Worm (Caenorhabditis elegans) whole organism, L1 larva: ENCODE data around the gene ZK688.9.

Experiments used
- C04F5.9 ChIP-seq: sonication (generic microtip); optimal IDR thresholded peaks from 2 replicates; lab custom pipeline; 2016; ENCODE audit warnings: missing genetic modification characterization, missing compliant biosample characterization
- Y116A8C.19 ChIP-seq: sonication (generic microtip); optimal IDR thresholded peaks from 2 replicates; lab custom pipeline; 2016; ENCODE audit warnings: missing compliant biosample characterization, missing genetic modification characterization, borderline replicate concordance
- alr-1 ChIP-seq: fragments of 200-800 bp; sonication (Bioruptor generic); optimal IDR thresholded peaks from 2 replicates; lab custom pipeline; 2018; ENCODE audit warnings: borderline replicate concordance, mild to moderate bottlenecking, missing genetic modification characterization, missing compliant biosample characterization
- aly-2 ChIP-seq: fragments of 150-350 bp; optimal IDR thresholded peaks from 2 replicates; lab custom pipeline; 2014; ENCODE audit warnings: missing biosample characterization, missing genetic modification characterization
- blmp-1 ChIP-seq: fragments of 150-350 bp; optimal IDR thresholded peaks from 2 replicates; lab custom pipeline; 2014; ENCODE audit warnings: missing biosample characterization, missing genetic modification characterization
- ceh-82 ChIP-seq, 3 experiments: fragments of 150-350 bp in 1 of 3; sonication (generic microtip) in 2 of 3; optimal IDR thresholded peaks; 2 replicates each; lab custom pipeline; 2014 to 2017; ENCODE audit warnings: missing biosample characterization in 3 of 3, missing genetic modification characterization in 3 of 3
- ceh-90 ChIP-seq: sonication (generic microtip); optimal IDR thresholded peaks from 2 replicates; lab custom pipeline; 2016; ENCODE audit warnings: missing genetic modification characterization, missing compliant biosample characterization
- dpl-1 ChIP-seq, 3 experiments: fragments of 150-350 bp in 2 of 3; sonication (generic microtip) in 1 of 3; optimal IDR thresholded peaks; 2 replicates each; lab custom pipeline; 2014 to 2017; ENCODE audit warnings: missing biosample characterization in 3 of 3, missing genetic modification characterization in 3 of 3, missing genetic modification reagents in 3 of 3
- dsc-1 ChIP-seq: sonication (generic microtip); optimal IDR thresholded peaks from 2 replicates; lab custom pipeline; 2016; ENCODE audit warnings: mild to moderate bottlenecking, missing genetic modification characterization, missing compliant biosample characterization
- efl-1 ChIP-seq, 4 experiments: fragments of 150-350 bp; optimal IDR thresholded peaks in 3 of 4; peaks in 1 of 4; 1 replicate in 1 of 4; 2 replicates in 3 of 4; lab custom pipeline; 2014; ENCODE audit warnings: missing biosample characterization in 2 of 4, missing genetic modification characterization in 2 of 4, missing genetic modification reagents in 2 of 4
- efl-3 ChIP-seq: fragments of 200-800 bp; sonication (Bioruptor generic); optimal IDR thresholded peaks from 2 replicates; lab custom pipeline; 2018; ENCODE audit warnings: mild to moderate bottlenecking, missing genetic modification characterization, missing compliant biosample characterization
- egl-27 ChIP-seq, 2 experiments: fragments of 150-350 bp in 1 of 2; sonication (generic microtip); optimal IDR thresholded peaks; 3 replicates each; lab custom pipeline; 2017 to 2018; ENCODE audit warnings: missing biosample characterization in 2 of 2, missing genetic modification characterization in 2 of 2, missing genetic modification reagents in 2 of 2
- elt-2 ChIP-seq: sonication (generic microtip); optimal IDR thresholded peaks from 2 replicates; lab custom pipeline; 2016; ENCODE audit warnings: missing genetic modification characterization, mild to moderate bottlenecking, inconsistent platforms, missing compliant biosample characterization, missing genetic modification reagents
- elt-3 ChIP-seq, 6 experiments: fragments of 150-350 bp in 1 of 6; sonication (generic microtip); optimal IDR thresholded peaks; 2 replicates each; lab custom pipeline; 2017 to 2018; ENCODE audit warnings: missing biosample characterization in 6 of 6, missing genetic modification characterization in 6 of 6, inconsistent platforms in 1 of 6
- fkh-4 ChIP-seq: sonication (generic microtip); optimal IDR thresholded peaks from 2 replicates; lab custom pipeline; 2016; ENCODE audit warnings: missing compliant biosample characterization, missing genetic modification characterization, borderline replicate concordance
- fkh-8 ChIP-seq: sonication (generic microtip); optimal IDR thresholded peaks from 2 replicates; lab custom pipeline; 2016; ENCODE audit warnings: mild to moderate bottlenecking, missing genetic modification characterization, missing compliant biosample characterization
- hlh-17 ChIP-seq: fragments of 200-800 bp; sonication (Bioruptor generic); optimal IDR thresholded peaks from 2 replicates; lab custom pipeline; 2018; ENCODE audit warnings: missing genetic modification characterization, mild to moderate bottlenecking, missing compliant biosample characterization, moderate library complexity, borderline replicate concordance
- hlh-4 ChIP-seq: sonication (generic microtip); optimal IDR thresholded peaks from 2 replicates; lab custom pipeline; 2016; ENCODE audit warnings: mild to moderate bottlenecking, missing genetic modification characterization, missing compliant biosample characterization
- irx-1 ChIP-seq: sonication (generic microtip); optimal IDR thresholded peaks from 2 replicates; lab custom pipeline; 2016; ENCODE audit warnings: missing genetic modification characterization, missing compliant biosample characterization
- lin-35 ChIP-seq, 2 experiments: fragments of 150-350 bp; optimal IDR thresholded peaks; 2 replicates each; lab custom pipeline; 2014; ENCODE audit warnings: missing biosample characterization in 2 of 2, missing genetic modification characterization in 2 of 2, missing genetic modification reagents in 2 of 2
- lin-39 ChIP-seq: fragments of 150-350 bp; optimal IDR thresholded peaks from 2 replicates; lab custom pipeline; 2014; ENCODE audit warnings: missing biosample characterization, missing genetic modification reagents, missing genetic modification characterization
- lir-3 ChIP-seq: sonication (generic microtip); optimal IDR thresholded peaks from 2 replicates; lab custom pipeline; 2016; ENCODE audit warnings: mild to moderate bottlenecking, missing genetic modification characterization, moderate library complexity, missing compliant biosample characterization; ENCODE audit not compliant: poor library complexity
- lsy-2 ChIP-seq, 2 experiments: fragments of 150-350 bp; optimal IDR thresholded peaks; 2 replicates each; lab custom pipeline; 2014; ENCODE audit warnings: missing biosample characterization in 2 of 2, missing genetic modification characterization in 2 of 2
- mab-9 ChIP-seq: fragments of 200-800 bp; sonication (Bioruptor generic); IDR thresholded peaks from 2 replicates; pipeline ENCODE4 v1.3.6; 2022; ENCODE audit warnings: missing genetic modification reagents, missing genetic modification characterization, missing compliant biosample characterization
- mef-2 ChIP-seq: fragments of 150-350 bp; optimal IDR thresholded peaks from 2 replicates; lab custom pipeline; 2014; ENCODE audit warnings: missing biosample characterization, missing genetic modification characterization
- mep-1 ChIP-seq: fragments of 150-350 bp; optimal IDR thresholded peaks from 2 replicates; lab custom pipeline; 2014; ENCODE audit warnings: missing biosample characterization, missing genetic modification characterization
- nhr-20 ChIP-seq: sonication (generic microtip); optimal IDR thresholded peaks from 2 replicates; lab custom pipeline; 2016; ENCODE audit warnings: mild to moderate bottlenecking, missing genetic modification characterization, missing compliant biosample characterization
- nhr-28 ChIP-seq: fragments of 150-350 bp; optimal IDR thresholded peaks from 2 replicates; lab custom pipeline; 2014; ENCODE audit warnings: missing biosample characterization, missing genetic modification characterization
- nhr-76 ChIP-seq: sonication (generic microtip); optimal IDR thresholded peaks from 2 replicates; lab custom pipeline; 2017; ENCODE audit warnings: missing biosample characterization, missing genetic modification characterization
- nhr-77 ChIP-seq: fragments of 150-350 bp; optimal IDR thresholded peaks from 2 replicates; lab custom pipeline; 2014; ENCODE audit warnings: missing biosample characterization, missing genetic modification characterization
- nhr-84 ChIP-seq: sonication (generic microtip); optimal IDR thresholded peaks from 2 replicates; lab custom pipeline; 2017; ENCODE audit warnings: missing biosample characterization, missing genetic modification characterization
- pax-3 ChIP-seq: fragments of 200-800 bp; sonication (Bioruptor generic); optimal IDR thresholded peaks from 2 replicates; lab custom pipeline; 2018; ENCODE audit warnings: mild to moderate bottlenecking, missing genetic modification characterization, moderate library complexity, missing compliant biosample characterization
- rnt-1 ChIP-seq: sonication (generic microtip); optimal IDR thresholded peaks from 2 replicates; lab custom pipeline; 2016; ENCODE audit warnings: mild to moderate bottlenecking, missing genetic modification characterization, moderate library complexity, missing compliant biosample characterization
- snpc-4 ChIP-seq: fragments of 150-350 bp; optimal IDR thresholded peaks from 2 replicates; lab custom pipeline; 2014; ENCODE audit warnings: missing biosample characterization, missing genetic modification characterization
- snu-23 ChIP-seq: sonication (generic microtip); optimal IDR thresholded peaks from 2 replicates; lab custom pipeline; 2016; ENCODE audit warnings: missing genetic modification characterization, missing compliant biosample characterization
- swsn-7 ChIP-seq: sonication (generic microtip); optimal IDR thresholded peaks from 2 replicates; lab custom pipeline; 2016; ENCODE audit warnings: missing genetic modification characterization, missing compliant biosample characterization
- tbx-2 ChIP-seq: sonication (generic microtip); optimal IDR thresholded peaks from 2 replicates; lab custom pipeline; 2016; ENCODE audit warnings: missing genetic modification characterization, missing compliant biosample characterization
- tlp-1 ChIP-seq: fragments of 150-350 bp; optimal IDR thresholded peaks from 2 replicates; lab custom pipeline; 2014; ENCODE audit warnings: missing biosample characterization, missing genetic modification characterization
- unc-30 ChIP-seq: sonication (generic microtip); optimal IDR thresholded peaks from 2 replicates; lab custom pipeline; 2017; ENCODE audit warnings: missing biosample characterization, missing genetic modification characterization
- unc-86 ChIP-seq: sonication (generic microtip); optimal IDR thresholded peaks from 2 replicates; lab custom pipeline; 2016; ENCODE audit warnings: missing genetic modification characterization, missing compliant biosample characterization
- vab-15 ChIP-seq: sonication (generic microtip); optimal IDR thresholded peaks from 2 replicates; lab custom pipeline; 2017; ENCODE audit warnings: missing genotype, mild to moderate bottlenecking, missing genetic modification characterization, missing compliant biosample characterization
- xbp-1 ChIP-seq: sonication (generic microtip); optimal IDR thresholded peaks from 2 replicates; lab custom pipeline; 2016; ENCODE audit warnings: missing genetic modification characterization, missing compliant biosample characterization
- ztf-11 ChIP-seq, 2 experiments: sonication (generic microtip); optimal IDR thresholded peaks; 2 replicates each; lab custom pipeline; 2016 to 2017; ENCODE audit warnings: missing genetic modification characterization in 2 of 2, missing biosample characterization in 1 of 2, missing compliant biosample characterization in 1 of 2
- ztf-4 ChIP-seq: fragments of 150-350 bp; optimal IDR thresholded peaks from 2 replicates; lab custom pipeline; 2014; ENCODE audit warnings: missing biosample characterization, missing genetic modification characterization

The ZK688.9 gene

ce11 chrIII:7880132-7880715, 2.6 kb downstream of the ZK688.9 start (continued):
- no peak for TF ChIP-seq alr-1
- no peak for TF ChIP-seq tbx-2 (tag; lab: Kevin White, UChicago)
- no peak for TF ChIP-seq xbp-1
- no peak for TF ChIP-seq ztf-11 (tag; optimal IDR thresholded peaks at IDR 0.05; lab: Kevin White, UChicago)
- peak; percentile 27 for TF ChIP-seq nhr-20 (tag; lab: Kevin White, UChicago)
- no peak for TF ChIP-seq efl-3 (GFP tag; lab: Kevin White, UChicago)
- TF ChIP-seq lin-35 (GFP tag; optimal IDR thresholded peaks at IDR 0.05; lab: Kevin White, UChicago): no peak
- TF ChIP-seq dpl-1 (GFP tag; optimal IDR thresholded peaks at IDR 0.05; lab: Kevin White, UChicago): no peak
- TF ChIP-seq ceh-82 (tag; optimal IDR thresholded peaks at IDR 0.05; lab: Kevin White, UChicago): no peak
- TF ChIP-seq hlh-17: no peak
- TF ChIP-seq unc-30 (tag; lab: Kevin White, UChicago): no peak
- TF ChIP-seq nhr-84: no peak
- no peak for TF ChIP-seq elt-2
- no peak for TF ChIP-seq irx-1

- TF ChIP-seq fkh-4 (tag; lab: Kevin White, UChicago) (peak; percentile 59), hlh-4 (no peak), C04F5.9 (no peak), snu-23 (GFP tag; lab: Kevin White, UChicago) (no peak), aly-2 (tag; lab: Kevin White, UChicago) (no peak), unc-86 (tag; lab: Kevin White, UChicago) (no peak), lir-3 (tag; lab: Kevin White, UChicago) (no peak), ceh-90 (tag; lab: Kevin White, UChicago) (no peak), nhr-28 (tag; lab: Kevin White, UChicago) (no peak), tlp-1 (tag; lab: Kevin White, UChicago) (no peak), dsc-1 (tag; lab: Kevin White, UChicago) (peak; percentile 87), mef-2 (tag; lab: Kevin White, UChicago) (no peak), vab-15 (no peak), pax-3 (tag; lab: Kevin White, UChicago) (no peak)
Measured at ce11 chrIII:7878852-7879329, 3.9 kb downstream of the ZK688.9 start, which contains the start of gene sup-18. Gene sup-18 (minus strand): TSS chrIII:7878902.

- no peak for TF ChIP-seq elt-3 (tag; optimal IDR thresholded peaks at IDR 0.05; lab: Kevin White, UChicago)
- TF ChIP-seq ceh-82 (tag; optimal IDR thresholded peaks at IDR 0.05; lab: Kevin White, UChicago): no peak
- TF ChIP-seq ztf-11 (tag; optimal IDR thresholded peaks at IDR 0.05; lab: Kevin White, UChicago): no peak
- TF ChIP-seq fkh-8 (tag; lab: Kevin White, UChicago): no peak
- no peak for TF ChIP-seq tbx-2 (tag; lab: Kevin White, UChicago)
- no peak for TF ChIP-seq lin-39
- no peak for TF ChIP-seq aly-2 (tag; lab: Kevin White, UChicago)
Measured at ce11 chrIII:7877090-7877489, 5.7 kb downstream of the ZK688.9 start.

- TF ChIP-seq efl-1 (optimal IDR thresholded peaks at IDR 0.05; lab: Kevin White, UChicago) (no peak), efl-1 (GFP tag; optimal IDR thresholded peaks at IDR 0.05 in 1 of 2; lab: Kevin White, UChicago) (peak in 1 of 2 experiments; percentile 17), ceh-82 (tag; optimal IDR thresholded peaks at IDR 0.05; lab: Kevin White, UChicago) (no peak)
Measured at ce11 chrIII:7873481-7873880, 9.3 kb downstream of the ZK688.9 start, which contains the start of gene tyr-1. Gene tyr-1 (plus strand): TSS chrIII:7873781.

ce11 chrIII:7872776-7873175, 10.0 kb downstream of the ZK688.9 start:
- TF ChIP-seq unc-30 (tag; lab: Kevin White, UChicago): no peak
- no peak for TF ChIP-seq ztf-4
- TF ChIP-seq snpc-4 (tag; lab: Kevin White, UChicago): no peak
- TF ChIP-seq rnt-1 (tag; lab: Kevin White, UChicago): no peak
- peak; percentile 53 for TF ChIP-seq mep-1
- no peak for TF ChIP-seq pax-3 (tag; lab: Kevin White, UChicago)
- TF ChIP-seq C04F5.9: no peak
- peak; percentile 8 for TF ChIP-seq snu-23 (GFP tag; lab: Kevin White, UChicago)
- no peak for TF ChIP-seq swsn-7 (tag; lab: Kevin White, UChicago)
- TF ChIP-seq mab-9 (GFP tag; lab: Robert Waterston, UW): no peak
- no peak for TF ChIP-seq nhr-76 (tag; lab: Kevin White, UChicago)
- TF ChIP-seq lin-39: no peak
- TF ChIP-seq nhr-77 (tag; lab: Kevin White, UChicago): no peak
- TF ChIP-seq egl-27 (tag; optimal IDR thresholded peaks at IDR 0.05; lab: Kevin White, UChicago): no peak
- peak in 1 of 2 experiments; percentile 16 for TF ChIP-seq lsy-2 (tag; optimal IDR thresholded peaks at IDR 0.05; lab: Kevin White, UChicago)
- no peak for TF ChIP-seq Y116A8C.19 (tag; lab: Kevin White, UChicago)
- TF ChIP-seq tlp-1 (tag; lab: Kevin White, UChicago): no peak
- TF ChIP-seq blmp-1 (tag; lab: Kevin White, UChicago): peak; percentile 63
